Worm (Caenorhabditis elegans): ENCODE results near the gene mmaa-1.

DNA sequence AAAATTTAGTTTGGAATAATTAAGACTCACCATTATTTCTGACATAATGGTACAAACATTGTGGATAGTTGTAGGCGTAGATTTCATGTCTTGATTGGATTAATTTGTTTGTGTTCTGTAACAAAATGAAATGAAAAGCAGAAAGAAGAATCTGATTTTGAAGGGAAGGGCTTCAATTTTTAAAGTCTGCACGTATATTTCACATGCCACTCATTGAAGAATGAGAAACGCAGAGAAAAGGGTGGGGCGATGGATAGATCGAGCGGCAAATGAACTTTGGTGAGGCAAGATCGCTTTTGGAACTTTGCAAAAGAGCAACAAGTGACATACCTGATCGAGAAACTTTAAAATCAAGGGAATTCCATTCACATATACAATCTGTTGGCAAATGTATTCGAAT lies 1.3 kb upstream of the mmaa-1 start:
- TF ChIP-seq ceh-31 (tag; optimal IDR thresholded peaks at IDR 0.05) (no peak), elt-4 (tag; optimal IDR thresholded peaks at IDR 0.05) (no peak), hlh-30 (tag; optimal IDR thresholded peaks at IDR 0.05; ENCODE audit: insufficient read depth) (no peak), ama-1 (optimal IDR thresholded peaks at IDR 0.05) (no peak), Y22D7AL.16 (tag; optimal IDR thresholded peaks at IDR 0.05) (no peak)

All from whole organism, late embryonic.